Fruit fly (Drosophila melanogaster): Measurements from ENCODE around the gene CG15478.

Gene CG15478

dm6 chrX:7701282-7702078 lies 16.3 kb downstream of the CG15478 start (continued):
- TF ChIP-seq Met (GFP tag; optimal IDR thresholded peaks at IDR 0.05), result no peak
- no peak for TF ChIP-seq Hr38 (GFP tag; optimal IDR thresholded peaks at IDR 0.05)

- TF ChIP-seq CG1621 (tag; optimal IDR thresholded peaks at IDR 0.05), result peak; percentile 63
- peak; percentile 92 for TF ChIP-seq Hr39 (GFP tag; optimal IDR thresholded peaks at IDR 0.05)
- peak; percentile 91 for TF ChIP-seq Gug (GFP tag; IDR thresholded peaks at IDR 0.05)
- peak; percentile 60 for TF ChIP-seq fd59A (GFP tag; optimal IDR thresholded peaks at IDR 0.05)
- TF ChIP-seq CG3919 (GFP tag; optimal IDR thresholded peaks at IDR 0.05), result peak; percentile 79
- TF ChIP-seq pdm3 (GFP tag; optimal IDR thresholded peaks at IDR 0.05), result peak; percentile 88
- TF ChIP-seq Sox15 (GFP tag; optimal IDR thresholded peaks at IDR 0.05), result peak; percentile 78
- TF ChIP-seq CG6854 (GFP tag; optimal IDR thresholded peaks at IDR 0.05), result no peak
- peak; percentile 96 for TF ChIP-seq eg (GFP tag; IDR thresholded peaks at IDR 0.05)
- TF ChIP-seq Sox102F (GFP tag; optimal IDR thresholded peaks at IDR 0.05), result peak; percentile 66
- TF ChIP-seq Ets96B (tag; optimal IDR thresholded peaks at IDR 0.05), result peak; percentile 50
- TF ChIP-seq dac (GFP tag; optimal IDR thresholded peaks at IDR 0.05), result peak; percentile 85
- TF ChIP-seq CG32006 (GFP tag; optimal IDR thresholded peaks at IDR 0.05), result peak; percentile 89
- peak; percentile 59 for TF ChIP-seq CG34406 (GFP tag; optimal IDR thresholded peaks at IDR 0.05)
- TF ChIP-seq CG4318 (GFP tag; optimal IDR thresholded peaks at IDR 0.05), result peak; percentile 77
- peak; percentile 53 for TF ChIP-seq CG8632 (GFP tag; optimal IDR thresholded peaks at IDR 0.05)
- peak; percentile 56 for TF ChIP-seq CG8319 (GFP tag; optimal IDR thresholded peaks at IDR 0.05)
- no peak for TF ChIP-seq CG6808 (GFP tag; optimal IDR thresholded peaks at IDR 0.05)
- no peak for TF ChIP-seq Eip93F (GFP tag; optimal IDR thresholded peaks at IDR 0.05)
- peak; percentile 88 for TF ChIP-seq CG15336 (GFP tag; IDR thresholded peaks at IDR 0.05)
- TF ChIP-seq Met (GFP tag; optimal IDR thresholded peaks at IDR 0.05), result peak; percentile 86
- TF ChIP-seq CG11762 (GFP tag; optimal IDR thresholded peaks at IDR 0.05; ENCODE audit: insufficient read depth), result peak; percentile 58
- TF ChIP-seq salr (GFP tag; optimal IDR thresholded peaks at IDR 0.05), result peak; percentile 60 to 62
- peak; percentile 80 for TF ChIP-seq Smox (GFP tag; optimal IDR thresholded peaks at IDR 0.05)
- TF ChIP-seq vri (GFP tag; optimal IDR thresholded peaks at IDR 0.05), result peak; percentile 82
- peak; percentile 85 for TF ChIP-seq esn (GFP tag; optimal IDR thresholded peaks at IDR 0.05)
- peak; percentile 3 for TF ChIP-seq Blimp-1 (GFP tag; optimal IDR thresholded peaks at IDR 0.05)
- peak; percentile 71 for TF ChIP-seq CG10631 (GFP tag; optimal IDR thresholded peaks at IDR 0.05)
- peak; percentile 89 for TF ChIP-seq Eip78C (GFP tag)
- peak; percentile 84 for TF ChIP-seq acj6 (GFP tag; optimal IDR thresholded peaks at IDR 0.05)
- TF ChIP-seq Hr38 (GFP tag; optimal IDR thresholded peaks at IDR 0.05), result peak; percentile 73
- peak; percentile 85 for TF ChIP-seq topi (GFP tag; optimal IDR thresholded peaks at IDR 0.05)
- TF ChIP-seq Hr4 (GFP tag; optimal IDR thresholded peaks at IDR 0.05), result peak; percentile 85
- TF ChIP-seq ss (GFP tag; optimal IDR thresholded peaks at IDR 0.05), result peak in 1 of 2 experiments; percentile 35
- peak; percentile 87 for TF ChIP-seq lz (GFP tag; optimal IDR thresholded peaks at IDR 0.05)
- TF ChIP-seq CG8119 (GFP tag; IDR thresholded peaks at IDR 0.05), result peak; percentile 82
- TF ChIP-seq CG6792 (GFP tag; optimal IDR thresholded peaks at IDR 0.05), result peak; percentile 76
- TF ChIP-seq fd85E (GFP tag; optimal IDR thresholded peaks at IDR 0.05), result no peak
- no peak for TF ChIP-seq CG9139 (GFP tag; optimal IDR thresholded peaks at IDR 0.05)
- TF ChIP-seq Eip75B (GFP tag; optimal IDR thresholded peaks at IDR 0.05), result peak; percentile 44
- TF ChIP-seq spab (GFP tag; optimal IDR thresholded peaks at IDR 0.05), result peak; percentile 25
- TF ChIP-seq svp (GFP tag), result peak; percentile 89
- TF ChIP-seq Lpt (GFP tag; optimal IDR thresholded peaks at IDR 0.05), result peak; percentile 73
- TF ChIP-seq CG11902 (GFP tag; optimal IDR thresholded peaks at IDR 0.05), result peak; percentile 80
- peak; percentile 89 for TF ChIP-seq CG11294 (GFP tag; IDR thresholded peaks at IDR 0.05)
- TF ChIP-seq net (GFP tag; optimal IDR thresholded peaks at IDR 0.05), result peak; percentile 82
- TF ChIP-seq Ets21C (GFP tag; optimal IDR thresholded peaks at IDR 0.05), result peak; percentile 84
- peak; percentile 85 for TF ChIP-seq Sox14 (GFP tag; optimal IDR thresholded peaks at IDR 0.05)
Measured at dm6 chrX:7700239-7700793, 17.4 kb downstream of the CG15478 start.

Data from whole organism, prepupa.